Worm (Caenorhabditis elegans) whole organism, L4/young adult: Measurements from ENCODE around the gene F56D3.1.

ENCODE experiments used
- W03F9.2 ChIP-seq: fragments of 150-350 bp; optimal IDR thresholded peaks from 2 replicates; lab custom pipeline; 2014; ENCODE audit warnings: missing biosample characterization, missing genetic modification characterization
- dao-5 ChIP-seq: sonication (generic microtip); optimal IDR thresholded peaks from 2 replicates; lab custom pipeline; 2016; ENCODE audit warnings: missing genotype, missing genetic modification characterization, moderate library complexity, missing compliant biosample characterization
- him-1 ChIP-seq: sonication (generic microtip); optimal IDR thresholded peaks from 2 replicates; lab custom pipeline; 2016; ENCODE audit warnings: missing genotype, missing genetic modification reagents, missing genetic modification characterization, missing compliant biosample characterization

DNA sequence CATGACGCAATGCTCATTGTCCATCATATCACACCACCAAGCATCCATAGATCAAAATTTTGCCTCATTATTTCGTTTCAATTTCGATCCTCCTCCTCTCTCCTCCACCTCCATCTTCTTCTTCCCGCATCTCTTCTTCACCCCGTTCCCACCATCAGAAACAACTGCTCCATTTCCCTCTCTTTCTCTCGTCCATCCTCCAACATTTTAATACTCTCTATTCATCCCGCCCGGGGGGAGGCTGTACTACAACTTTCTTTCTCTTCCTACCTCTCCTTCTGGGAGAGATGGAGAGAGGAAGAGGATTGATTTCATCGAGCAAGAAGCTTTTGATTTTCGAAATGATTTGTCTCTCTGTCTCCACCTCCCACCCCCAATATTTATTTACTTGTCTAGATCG lies 37.8 kb downstream of the F56D3.1 start:
- no peak for TF ChIP-seq dao-5 (tag; lab: Kevin White, UChicago)
- no peak for TF ChIP-seq him-1 (tag; lab: Kevin White, UChicago)
- no peak for TF ChIP-seq W03F9.2 (tag; lab: Kevin White, UChicago)
